Worm (Caenorhabditis elegans) whole organism, L2 larva: ENCODE results near the gene pfd-5.

Experiments used
- C34F6.9 ChIP-seq: fragments of 150-350 bp; optimal IDR thresholded peaks from 2 replicates; lab custom pipeline; 2014; ENCODE audit warnings: missing biosample characterization, missing genetic modification characterization
- F13H6.1 ChIP-seq: sonication (generic microtip); optimal IDR thresholded peaks from 2 replicates; lab custom pipeline; 2016; ENCODE audit warnings: missing genetic modification characterization, missing compliant biosample characterization
- R02D3.7 ChIP-seq: fragments of 150-350 bp; optimal IDR thresholded peaks from 2 replicates; lab custom pipeline; 2014; ENCODE audit warnings: missing biosample characterization, missing genetic modification characterization
- Y55F3AM.14 ChIP-seq: fragments of 200-800 bp; sonication (Bioruptor generic); optimal IDR thresholded peaks from 2 replicates; lab custom pipeline; 2018; ENCODE audit warnings: mild to moderate bottlenecking, missing genetic modification characterization, missing compliant biosample characterization
- ZK546.5 ChIP-seq: sonication (generic microtip); optimal IDR thresholded peaks from 2 replicates; lab custom pipeline; 2017; ENCODE audit warnings: missing biosample characterization, missing genetic modification characterization
- alr-1 ChIP-seq: fragments of 150-350 bp; optimal IDR thresholded peaks from 2 replicates; lab custom pipeline; 2014; ENCODE audit warnings: missing biosample characterization, missing genetic modification characterization
- ama-1 ChIP-seq: fragments of 150-350 bp; optimal IDR thresholded peaks from 2 replicates; lab custom pipeline; 2018; ENCODE audit warnings: inconsistent platforms
- blmp-1 ChIP-seq: sonication (generic microtip); optimal IDR thresholded peaks from 2 replicates; lab custom pipeline; 2017; ENCODE audit warnings: missing genetic modification characterization, mild to moderate bottlenecking, missing compliant biosample characterization, antibody characterized with exemption, moderate library complexity; ENCODE audit not compliant: insufficient read depth
- ceh-16 ChIP-seq: fragments of 150-350 bp; optimal IDR thresholded peaks from 2 replicates; lab custom pipeline; 2014; ENCODE audit warnings: missing biosample characterization, missing genetic modification characterization
- ceh-82 ChIP-seq: fragments of 150-350 bp; optimal IDR thresholded peaks from 2 replicates; lab custom pipeline; 2014; ENCODE audit warnings: missing biosample characterization, missing genetic modification characterization
- crh-2 ChIP-seq: sonication (generic microtip); optimal IDR thresholded peaks from 2 replicates; lab custom pipeline; 2017; ENCODE audit warnings: missing biosample characterization, missing genetic modification characterization
- dmd-4 ChIP-seq: sonication (generic microtip); optimal IDR thresholded peaks from 2 replicates; lab custom pipeline; 2017; ENCODE audit warnings: missing biosample characterization, missing genetic modification characterization
- egl-27 ChIP-seq: sonication (generic microtip); optimal IDR thresholded peaks from 3 replicates; lab custom pipeline; 2017; ENCODE audit warnings: missing biosample characterization, missing genetic modification reagents, missing genetic modification characterization
- fos-1 ChIP-seq: fragments of 150-350 bp; optimal IDR thresholded peaks from 2 replicates; lab custom pipeline; 2014; ENCODE audit warnings: missing biosample characterization, missing genetic modification characterization
- lin-13 ChIP-seq: fragments of 150-350 bp; optimal IDR thresholded peaks from 2 replicates; lab custom pipeline; 2014; ENCODE audit warnings: missing biosample characterization, missing genetic modification reagents, missing genetic modification characterization
- lsy-2 ChIP-seq, 2 experiments: fragments of 150-350 bp in 1 of 2; sonication (generic microtip) in 1 of 2; optimal IDR thresholded peaks; 2 replicates each; lab custom pipeline; 2014 to 2017; ENCODE audit warnings: missing biosample characterization in 2 of 2, missing genetic modification characterization in 2 of 2
- mbf-1 ChIP-seq: sonication (generic microtip); optimal IDR thresholded peaks from 2 replicates; lab custom pipeline; 2017; ENCODE audit warnings: missing biosample characterization, missing genetic modification characterization
- mdl-1 ChIP-seq, 2 experiments: fragments of 150-350 bp in 1 of 2; sonication (generic microtip) in 1 of 2; optimal IDR thresholded peaks; 2 replicates each; lab custom pipeline; 2017; ENCODE audit warnings: missing biosample characterization in 2 of 2, missing genetic modification characterization in 2 of 2
- nhr-11 ChIP-seq: fragments of 150-350 bp; optimal IDR thresholded peaks from 2 replicates; lab custom pipeline; 2014; ENCODE audit warnings: missing biosample characterization, missing genetic modification characterization
- nhr-12 ChIP-seq: fragments of 150-350 bp; optimal IDR thresholded peaks from 2 replicates; lab custom pipeline; 2014; ENCODE audit warnings: missing biosample characterization, missing genetic modification characterization
- nhr-23 ChIP-seq: fragments of 150-350 bp; optimal IDR thresholded peaks from 2 replicates; lab custom pipeline; 2014; ENCODE audit warnings: missing biosample characterization, missing genetic modification reagents, missing genetic modification characterization
- nhr-25 ChIP-seq: fragments of 150-350 bp; sonication (generic microtip); optimal IDR thresholded peaks from 3 replicates; lab custom pipeline; 2014; ENCODE audit warnings: missing biosample characterization, missing genetic modification characterization
- nhr-77 ChIP-seq: fragments of 150-350 bp; optimal IDR thresholded peaks from 2 replicates; lab custom pipeline; 2014; ENCODE audit warnings: missing biosample characterization, missing genetic modification characterization
- peb-1 ChIP-seq: fragments of 150-350 bp; optimal IDR thresholded peaks from 2 replicates; lab custom pipeline; 2014; ENCODE audit warnings: missing biosample characterization, missing genetic modification characterization
- sem-4 ChIP-seq: fragments of 150-350 bp; optimal IDR thresholded peaks from 2 replicates; lab custom pipeline; 2014; ENCODE audit warnings: missing biosample characterization, missing genetic modification reagents, missing genetic modification characterization
- sma-3 ChIP-seq: sonication (generic microtip); optimal IDR thresholded peaks from 2 replicates; lab custom pipeline; 2016; ENCODE audit warnings: missing genetic modification reagents, missing genetic modification characterization, missing compliant biosample characterization
- sma-9 ChIP-seq, 2 experiments: fragments of 150-350 bp in 1 of 2; sonication (generic microtip) in 1 of 2; optimal IDR thresholded peaks; 2 replicates each; lab custom pipeline; 2014 to 2016; ENCODE audit warnings: missing genetic modification characterization in 2 of 2, mild to moderate bottlenecking in 1 of 2, missing biosample characterization in 1 of 2, missing compliant biosample characterization in 1 of 2, missing genetic modification reagents in 1 of 2, moderate library complexity in 1 of 2
- snpc-4 ChIP-seq: fragments of 150-350 bp; optimal IDR thresholded peaks from 2 replicates; lab custom pipeline; 2014; ENCODE audit warnings: missing biosample characterization, missing genetic modification characterization
- unc-39 ChIP-seq: fragments of 150-350 bp; optimal IDR thresholded peaks from 2 replicates; lab custom pipeline; 2014; ENCODE audit warnings: missing biosample characterization, missing genetic modification characterization
- unc-55 ChIP-seq: fragments of 150-350 bp; sonication (generic microtip); optimal IDR thresholded peaks from 3 replicates; lab custom pipeline; 2014; ENCODE audit warnings: missing biosample characterization, missing genetic modification reagents, missing genetic modification characterization
- unc-62 ChIP-seq: fragments of 150-350 bp; optimal IDR thresholded peaks from 2 replicates; lab custom pipeline; 2014; ENCODE audit warnings: missing biosample characterization, missing genetic modification reagents, missing genetic modification characterization
- ztf-1 ChIP-seq: fragments of 200-800 bp; sonication (Bioruptor generic); conservative IDR thresholded peaks from 2 replicates; pipeline ENCODE4 v1.3.6; 2022; ENCODE audit warnings: missing genetic modification characterization, missing compliant biosample characterization
- ztf-4 ChIP-seq: fragments of 150-350 bp; optimal IDR thresholded peaks from 2 replicates; lab custom pipeline; 2014; ENCODE audit warnings: missing biosample characterization, missing genetic modification characterization

pfd-5 gene

DNA sequence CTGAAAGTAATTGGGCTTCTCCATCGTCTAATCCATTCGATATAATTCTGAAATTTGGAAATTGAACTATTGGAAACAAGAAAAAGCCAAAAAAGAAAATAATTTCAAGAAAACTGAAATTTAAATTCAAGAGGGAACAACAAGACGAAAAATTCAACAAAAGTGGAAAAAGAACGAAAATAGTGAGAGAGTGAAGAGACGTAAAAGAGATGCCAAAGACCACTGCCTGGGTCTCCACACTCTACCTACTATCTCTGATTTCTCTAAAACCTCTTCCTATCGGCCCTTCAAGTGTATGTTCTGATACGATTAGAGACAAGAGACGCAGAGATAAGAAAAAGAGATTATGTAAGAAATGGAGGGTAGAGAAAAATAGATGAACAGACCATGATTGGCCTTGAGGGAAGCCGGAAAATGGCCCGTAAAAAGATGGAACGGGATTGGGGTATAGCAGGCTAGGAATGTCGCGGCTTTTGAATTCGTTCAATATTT, 44.9 kb downstream of the pfd-5 start, which contains the start of gene ogt-1 (continued):
- TF ChIP-seq sem-4 (tag; lab: Kevin White, UChicago) (peak; percentile 88), ama-1 (peak; percentile 84), F13H6.1 (tag; lab: Kevin White, UChicago) (peak; percentile 92), unc-62 (GFP tag; lab: Kevin White, UChicago) (no peak), alr-1 (tag; lab: Kevin White, UChicago) (no peak), mbf-1 (tag; lab: Kevin White, UChicago) (no peak)

DNA sequence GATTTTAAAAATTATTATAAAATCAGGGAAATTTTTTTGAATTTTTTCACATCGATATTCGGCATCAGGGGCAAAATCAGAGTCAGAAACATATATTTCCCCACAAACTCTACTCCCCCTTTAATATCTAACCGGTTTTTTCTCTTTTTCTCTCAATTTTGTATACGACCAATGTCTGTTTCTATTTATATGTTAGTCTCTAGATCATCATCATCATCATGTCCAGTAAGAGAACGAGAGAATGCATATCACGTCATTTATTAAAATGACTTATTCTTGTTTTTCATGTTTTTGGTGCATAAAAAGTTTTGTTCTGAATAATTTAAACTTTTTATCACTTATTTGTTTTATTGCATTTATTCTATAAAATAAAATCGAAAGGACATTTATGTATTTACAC, 46.1 kb downstream of the pfd-5 start:
- TF ChIP-seq snpc-4 (no peak), sma-9 (GFP tag; optimal IDR thresholded peaks at IDR 0.05; lab: Kevin White, UChicago) (no peak), sma-9 (tag; optimal IDR thresholded peaks at IDR 0.05; lab: Kevin White, UChicago) (no peak), R02D3.7 (tag; lab: Kevin White, UChicago) (no peak), nhr-77 (tag; lab: Kevin White, UChicago) (no peak), nhr-25 (tag; lab: Kevin White, UChicago) (peak; percentile 56), blmp-1 (no peak), peb-1 (tag; lab: Kevin White, UChicago) (no peak), unc-62 (GFP tag; lab: Kevin White, UChicago) (no peak), ceh-82 (tag; lab: Kevin White, UChicago) (no peak), mdl-1 (tag; optimal IDR thresholded peaks at IDR 0.05; lab: Kevin White, UChicago) (no peak), dmd-4 (tag; lab: Kevin White, UChicago) (no peak), nhr-12 (tag; lab: Kevin White, UChicago) (no peak), sem-4 (tag; lab: Kevin White, UChicago) (no peak), ztf-1 (GFP tag; lab: Robert Waterston, UW) (no peak), egl-27 (tag; lab: Kevin White, UChicago) (peak; percentile 26), alr-1 (tag; lab: Kevin White, UChicago) (no peak), lsy-2 (tag; optimal IDR thresholded peaks at IDR 0.05; lab: Kevin White, UChicago) (no peak), unc-39 (no peak), crh-2 (tag; lab: Kevin White, UChicago) (no peak), C34F6.9 (tag; lab: Kevin White, UChicago) (no peak), mbf-1 (tag; lab: Kevin White, UChicago) (no peak), nhr-11 (tag; lab: Kevin White, UChicago) (no peak), ZK546.5 (tag; lab: Kevin White, UChicago) (no peak), ztf-4 (tag; lab: Kevin White, UChicago) (peak; percentile 45), ceh-16 (no peak), Y55F3AM.14 (GFP tag; lab: Kevin White, UChicago) (no peak), lin-13 (GFP tag; lab: Kevin White, UChicago) (no peak), sma-3 (GFP tag; lab: Kevin White, UChicago) (no peak), nhr-23 (tag; lab: Kevin White, UChicago) (no peak), fos-1 (tag; lab: Kevin White, UChicago) (peak; percentile 0)

DNA sequence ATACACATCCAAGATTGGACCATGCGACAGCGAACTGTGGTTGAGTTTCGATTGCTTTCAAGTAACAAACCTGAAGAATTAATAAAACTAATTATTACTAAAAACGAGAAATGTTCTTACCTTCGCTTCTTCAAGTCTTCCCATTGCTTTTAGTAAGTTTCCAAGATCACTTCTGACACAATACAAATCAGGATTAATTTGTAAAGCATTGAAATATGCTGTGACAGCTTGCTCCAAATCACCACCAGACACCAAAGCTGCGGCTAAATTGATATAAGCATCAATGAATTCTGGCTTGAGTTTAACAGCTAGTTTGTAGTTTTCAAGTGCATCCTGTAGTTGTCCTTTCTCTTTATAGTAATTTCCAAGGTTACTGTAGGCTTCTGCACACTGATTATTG, 48.5 kb downstream of the pfd-5 start:
- TF ChIP-seq unc-55: no peak
- TF ChIP-seq R02D3.7 (tag; lab: Kevin White, UChicago): no peak
- TF ChIP-seq mbf-1 (tag; lab: Kevin White, UChicago): no peak

DNA sequence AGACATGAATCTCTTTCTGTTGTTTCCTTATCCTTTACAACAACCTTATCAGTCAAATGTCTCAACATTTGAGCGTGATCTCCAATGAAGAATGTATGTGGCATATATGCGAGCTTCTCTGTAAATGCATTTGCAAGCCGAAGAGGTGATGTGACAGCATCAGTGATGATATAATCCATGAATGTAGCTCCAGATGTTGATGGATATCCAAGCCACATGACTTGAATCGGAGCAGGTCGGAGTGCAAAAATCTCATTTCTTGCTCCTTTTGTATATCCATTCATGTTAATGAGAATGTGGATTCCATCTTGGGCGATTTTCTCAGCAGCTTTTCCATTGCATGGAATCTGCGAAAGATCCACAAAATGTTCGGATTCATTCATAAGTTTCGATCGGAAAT, 50.5 kb downstream of the pfd-5 start:
- TF ChIP-seq fos-1 (tag; lab: Kevin White, UChicago) (no peak), F13H6.1 (tag; lab: Kevin White, UChicago) (no peak), ceh-82 (tag; lab: Kevin White, UChicago) (no peak)
